Fruit fly (Drosophila melanogaster) whole organism: ENCODE data around the gene CG12535.

ENCODE experiments used
- CG8478 ChIP-seq: fragments of >200 bp; optimal IDR thresholded peaks from 2 replicates; lab custom pipeline; 2018; ENCODE audit warnings: inconsistent platforms
- Dll ChIP-seq: fragments of >200 bp; optimal IDR thresholded peaks from 2 replicates; lab custom pipeline; 2017
- EcR ChIP-seq, 2 experiments: fragments of >200 bp; optimal IDR thresholded peaks; 2 replicates each; lab custom pipeline; 2017; ENCODE audit warnings: missing biosample characterization in 2 of 2, missing genetic modification characterization in 2 of 2, missing genetic modification reagents in 2 of 2
- pan ChIP-seq: fragments of >200 bp; optimal IDR thresholded peaks from 2 replicates; lab custom pipeline; 2017
- psq ChIP-seq: fragments of >200 bp; optimal IDR thresholded peaks from 2 replicates; lab custom pipeline; 2017
- usp ChIP-seq: fragments of >200 bp; optimal IDR thresholded peaks from 2 replicates; lab custom pipeline; 2017; ENCODE audit warnings: missing biosample characterization, missing genetic modification characterization, mixed read lengths

The CG12535 gene

DNA sequence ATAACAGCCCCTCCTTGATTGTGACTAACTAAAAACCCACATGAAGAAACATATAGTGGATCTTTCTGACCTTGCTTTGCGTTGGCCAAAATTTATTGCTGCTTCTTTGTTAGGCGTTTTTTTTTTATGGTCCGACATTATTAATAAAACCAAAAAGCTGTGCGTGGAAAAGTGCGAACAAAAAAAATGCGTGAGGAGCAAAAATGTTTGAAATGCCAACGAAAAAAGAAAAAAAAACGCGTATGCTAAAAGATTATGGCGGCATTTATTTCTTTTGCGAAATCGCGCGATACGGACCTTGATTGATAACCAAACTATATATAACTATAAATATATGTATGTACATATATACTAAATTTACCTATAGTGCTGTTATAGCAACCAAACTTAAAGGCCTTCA lies 83.2 kb downstream of the CG12535 start:
- TF ChIP-seq CG8478 (lab: Kevin White, UChicago) (no peak), pan (lab: Kevin White, UChicago) (no peak), psq (no peak), EcR (GFP tag; optimal IDR thresholded peaks at IDR 0.05; lab: Kevin White, UChicago) (no peak), usp (GFP tag; lab: Kevin White, UChicago) (no peak), Dll (lab: Kevin White, UChicago) (no peak)

DNA sequence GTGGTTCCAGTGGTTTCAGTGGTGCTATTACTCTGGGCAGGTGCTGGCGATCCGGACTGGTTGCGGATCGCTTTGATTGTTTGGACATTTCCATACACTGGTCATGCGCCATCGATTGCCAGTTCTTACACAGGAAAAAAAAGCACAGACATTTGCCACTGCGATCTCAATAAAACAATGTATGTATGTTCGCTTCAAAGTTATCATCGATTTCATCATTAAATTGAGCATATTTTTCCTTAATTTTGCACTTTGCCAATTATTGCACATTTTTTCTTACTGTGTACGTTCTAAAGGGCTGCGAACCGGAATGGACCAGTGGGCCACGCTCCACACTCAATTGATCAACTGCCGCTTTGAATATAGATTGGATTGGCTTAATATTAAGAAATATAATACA lies 85.1 kb downstream of the CG12535 start:
- TF ChIP-seq CG8478 (lab: Kevin White, UChicago) (no peak), psq (no peak), pan (lab: Kevin White, UChicago) (no peak), usp (GFP tag; lab: Kevin White, UChicago) (no peak), EcR (GFP tag; optimal IDR thresholded peaks at IDR 0.05; lab: Kevin White, UChicago) (no peak), Dll (lab: Kevin White, UChicago) (no peak)

DNA sequence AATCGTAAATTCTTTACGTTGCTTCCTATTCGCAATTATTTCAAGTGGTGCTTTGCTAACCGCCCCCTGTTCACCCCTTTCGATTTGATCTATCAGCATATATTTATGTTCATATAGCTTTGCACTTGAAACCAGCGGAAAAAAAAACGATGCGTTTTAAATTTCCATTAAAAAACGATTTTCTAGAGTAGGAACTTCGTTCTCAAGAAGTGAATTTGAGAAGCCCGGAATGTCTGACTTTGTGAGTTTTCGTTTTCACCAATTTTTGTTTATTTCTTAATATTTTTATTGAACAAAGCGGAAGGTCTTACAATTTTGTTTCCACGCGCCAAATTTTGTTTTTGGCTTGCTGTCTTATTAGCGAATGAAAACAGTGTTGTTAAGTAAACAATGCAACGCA lies 86.3 kb downstream of the CG12535 start:
- TF ChIP-seq pan (lab: Kevin White, UChicago) (no peak), usp (GFP tag; lab: Kevin White, UChicago) (no peak), EcR (GFP tag; optimal IDR thresholded peaks at IDR 0.05; lab: Kevin White, UChicago) (no peak), Dll (lab: Kevin White, UChicago) (no peak), psq (no peak), CG8478 (lab: Kevin White, UChicago) (no peak)

DNA sequence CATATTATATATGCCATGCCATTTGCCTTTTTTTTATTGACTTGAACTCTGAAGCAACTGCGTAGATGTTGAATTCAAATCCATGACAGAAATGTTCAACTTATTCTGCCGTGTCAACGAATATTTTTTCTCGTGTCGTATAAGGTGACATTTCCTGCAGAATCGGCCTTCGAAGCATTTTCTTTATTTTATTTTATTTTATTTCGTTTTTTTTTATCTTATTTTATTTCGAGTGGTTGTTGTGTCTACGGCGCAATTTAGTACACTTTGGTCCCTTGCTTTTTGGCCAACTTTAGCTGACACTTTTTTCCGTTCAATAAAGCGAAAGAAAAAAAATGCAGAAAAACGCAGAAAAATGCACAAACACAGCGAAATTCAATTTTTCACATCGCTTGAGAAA lies 87.1 kb downstream of the CG12535 start:
- TF ChIP-seq usp (GFP tag; lab: Kevin White, UChicago) (no peak), Dll (lab: Kevin White, UChicago) (no peak), pan (lab: Kevin White, UChicago) (no peak), EcR (GFP tag; optimal IDR thresholded peaks at IDR 0.05; lab: Kevin White, UChicago) (no peak), CG8478 (lab: Kevin White, UChicago) (no peak), psq (no peak)

DNA sequence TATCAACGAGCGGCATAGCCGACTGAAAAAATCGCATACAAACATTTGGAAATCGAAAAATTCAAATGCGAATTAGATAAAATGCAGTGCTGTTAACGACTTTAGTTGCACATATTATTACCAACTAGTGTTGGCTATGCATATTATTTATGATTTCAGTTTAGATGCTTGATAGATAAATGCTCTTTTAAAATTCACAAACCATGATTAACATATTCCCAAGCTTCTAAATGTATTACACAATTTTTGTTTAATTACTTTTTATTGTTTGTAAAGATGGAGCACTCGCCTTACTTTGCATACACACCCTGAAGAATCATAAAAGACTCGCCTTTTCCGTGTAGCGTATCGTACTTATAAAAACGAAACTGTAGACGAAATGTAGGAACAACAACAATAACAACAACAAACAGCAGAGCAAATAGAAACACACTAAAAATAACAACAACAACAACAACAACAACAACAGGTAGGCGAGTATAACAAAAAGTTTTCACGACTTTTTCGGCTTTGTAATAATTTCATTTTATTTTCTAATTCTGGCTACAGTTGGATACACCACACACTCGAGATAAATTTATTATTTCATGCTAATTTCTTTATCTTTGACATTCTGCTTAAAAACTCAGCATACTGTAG lies 88.2 kb downstream of the CG12535 start:
- TF ChIP-seq EcR (GFP tag; optimal IDR thresholded peaks at IDR 0.05; lab: Kevin White, UChicago), result no peak
- no peak for TF ChIP-seq CG8478 (lab: Kevin White, UChicago)
- TF ChIP-seq psq, result no peak
- TF ChIP-seq usp (GFP tag; lab: Kevin White, UChicago), result no peak
- TF ChIP-seq pan (lab: Kevin White, UChicago), result no peak
- TF ChIP-seq Dll (lab: Kevin White, UChicago), result no peak

DNA sequence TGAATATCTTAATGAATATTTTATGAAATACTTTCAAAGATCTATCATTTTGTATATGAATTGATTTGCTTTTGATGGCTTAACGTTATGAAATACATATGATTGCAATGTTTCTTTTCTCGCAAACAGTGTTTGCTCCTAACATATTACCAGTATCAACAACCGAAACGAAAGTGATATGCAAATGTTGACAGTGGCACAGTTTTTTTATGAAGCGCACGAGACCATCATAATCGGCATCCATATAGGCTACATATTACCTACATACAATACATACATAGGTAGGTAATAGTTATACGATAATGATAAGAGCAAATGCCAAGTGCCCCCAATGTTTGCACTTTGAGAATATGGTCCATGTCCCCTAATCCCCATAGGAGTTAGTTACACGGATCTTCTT lies 89.9 kb downstream of the CG12535 start:
- TF ChIP-seq Dll (lab: Kevin White, UChicago), result no peak
- TF ChIP-seq usp (GFP tag; lab: Kevin White, UChicago), result no peak
- no peak for TF ChIP-seq EcR (GFP tag; optimal IDR thresholded peaks at IDR 0.05; lab: Kevin White, UChicago)
- TF ChIP-seq psq, result no peak
- TF ChIP-seq CG8478 (lab: Kevin White, UChicago), result no peak
- no peak for TF ChIP-seq pan (lab: Kevin White, UChicago)

DNA sequence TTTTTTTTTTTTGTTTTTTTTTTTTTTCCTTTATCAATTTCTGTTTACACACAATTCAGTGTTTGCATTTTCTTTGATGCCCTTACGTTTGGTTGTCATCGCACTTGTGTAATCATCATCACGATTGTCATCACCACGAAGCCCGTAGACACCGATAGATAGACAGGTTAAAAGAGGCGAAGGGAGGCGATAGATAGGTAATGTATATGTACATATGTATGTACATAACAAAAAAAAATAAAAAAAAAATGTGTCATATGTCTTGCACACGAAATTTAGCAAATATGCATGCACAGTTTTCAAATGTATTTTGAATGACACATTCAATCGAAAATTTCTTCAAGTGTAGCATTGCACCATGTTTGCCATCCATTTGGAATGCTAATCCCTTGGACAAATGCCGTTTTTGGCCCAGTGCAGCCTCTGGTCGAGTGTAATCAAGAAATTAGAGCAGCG lies 91.0 kb downstream of the CG12535 start:
- no peak for TF ChIP-seq CG8478 (lab: Kevin White, UChicago)
- TF ChIP-seq EcR (GFP tag; optimal IDR thresholded peaks at IDR 0.05; lab: Kevin White, UChicago), result no peak
- TF ChIP-seq pan (lab: Kevin White, UChicago), result no peak
- TF ChIP-seq Dll (lab: Kevin White, UChicago), result no peak
- no peak for TF ChIP-seq psq
- no peak for TF ChIP-seq usp (GFP tag; lab: Kevin White, UChicago)

DNA sequence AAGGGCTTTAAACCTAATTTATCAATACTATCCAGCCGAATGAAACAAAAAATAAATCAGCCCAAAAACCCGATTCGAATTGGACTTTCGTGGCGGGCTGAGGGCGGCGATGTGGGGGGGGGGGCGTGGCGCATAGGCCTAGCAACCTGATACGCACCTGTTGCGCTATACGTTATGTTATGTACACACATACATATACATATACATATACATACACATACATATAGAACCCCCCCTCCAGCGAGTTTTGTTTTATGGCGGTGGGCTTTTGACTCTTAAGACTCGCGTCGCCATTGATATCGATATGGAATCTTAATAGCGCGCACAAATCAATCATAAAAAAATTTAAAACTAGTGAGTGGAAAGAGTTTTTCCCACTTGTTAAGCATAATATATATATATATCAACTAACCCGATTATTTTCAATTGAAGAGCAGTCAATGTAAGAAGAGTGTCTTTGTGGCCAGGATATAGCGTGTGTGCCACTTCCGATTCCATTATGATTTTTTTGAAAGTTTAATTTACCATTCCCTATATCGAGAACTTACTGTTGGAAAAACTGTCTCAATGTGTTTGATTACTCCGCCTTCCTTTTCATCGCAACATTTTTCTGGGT lies 91.7 kb downstream of the CG12535 start:
- TF ChIP-seq Dll (lab: Kevin White, UChicago), result no peak
- no peak for TF ChIP-seq EcR (GFP tag; optimal IDR thresholded peaks at IDR 0.05; lab: Kevin White, UChicago)
- no peak for TF ChIP-seq usp (GFP tag; lab: Kevin White, UChicago)
- TF ChIP-seq pan (lab: Kevin White, UChicago), result no peak
- no peak for TF ChIP-seq CG8478 (lab: Kevin White, UChicago)
- no peak for TF ChIP-seq psq

DNA sequence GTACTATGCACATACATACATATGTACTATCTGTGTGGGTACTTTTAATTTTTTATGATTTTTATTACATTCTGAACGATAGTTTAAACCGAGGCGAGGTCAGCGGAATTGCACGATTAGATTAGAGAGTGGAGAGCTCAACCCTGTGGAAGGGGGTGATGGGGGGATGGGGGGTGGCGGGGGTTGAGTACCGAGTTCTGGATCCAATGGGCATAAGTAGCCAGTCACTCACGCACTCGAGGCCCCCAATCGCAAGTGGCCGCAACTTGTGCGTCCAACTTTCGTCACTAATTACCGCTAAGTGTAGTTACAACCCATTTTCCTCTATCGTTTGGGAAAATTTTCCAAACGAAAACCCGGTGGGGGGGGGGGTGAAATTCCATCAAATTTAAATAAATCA lies 92.5 kb downstream of the CG12535 start:
- no peak for TF ChIP-seq usp (GFP tag; lab: Kevin White, UChicago)
- TF ChIP-seq pan (lab: Kevin White, UChicago), result no peak
- no peak for TF ChIP-seq EcR (GFP tag; optimal IDR thresholded peaks at IDR 0.05; lab: Kevin White, UChicago)
- no peak for TF ChIP-seq psq
- TF ChIP-seq CG8478 (lab: Kevin White, UChicago), result no peak
- TF ChIP-seq Dll (lab: Kevin White, UChicago), result no peak

DNA sequence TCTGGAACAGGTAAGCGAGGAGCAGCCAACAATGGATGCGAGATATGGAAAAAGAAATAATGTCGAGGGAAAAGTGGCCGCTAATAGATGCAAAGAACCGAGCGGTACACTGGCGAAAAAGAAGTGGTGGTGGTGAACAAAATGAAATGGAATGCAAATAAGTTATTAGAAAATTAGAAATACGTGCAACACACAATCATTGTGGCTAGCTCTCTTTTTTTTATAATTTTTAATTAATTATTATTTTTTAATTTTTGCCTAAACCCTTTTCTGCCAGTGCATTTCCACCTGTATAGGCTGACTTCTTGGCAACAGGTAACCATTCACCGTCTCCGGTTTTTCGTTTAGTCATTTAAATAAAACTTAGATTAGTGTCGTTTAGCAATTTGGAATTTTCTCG lies 93.6 kb downstream of the CG12535 start:
- TF ChIP-seq CG8478 (lab: Kevin White, UChicago) (no peak), usp (GFP tag; lab: Kevin White, UChicago) (no peak), psq (no peak), EcR (GFP tag; optimal IDR thresholded peaks at IDR 0.05; lab: Kevin White, UChicago) (no peak)

DNA sequence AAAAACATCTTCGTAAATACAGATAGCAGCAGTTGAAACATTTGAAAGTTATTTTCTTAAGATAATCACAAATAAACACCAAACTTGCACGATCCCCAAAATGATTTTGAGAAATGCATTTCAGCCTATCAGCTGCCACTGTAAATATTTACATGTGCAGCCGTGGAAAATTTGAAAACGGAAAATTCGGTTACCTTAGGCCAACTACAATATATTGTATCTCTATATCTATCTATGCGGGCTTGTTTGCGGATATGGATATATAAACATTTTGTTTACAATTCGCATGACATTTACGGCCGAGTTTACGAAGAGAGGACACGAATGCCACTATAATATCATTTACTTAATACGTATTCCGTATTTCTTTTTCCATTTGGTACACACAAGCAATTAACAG lies 94.3 kb downstream of the CG12535 start:
- TF ChIP-seq usp (GFP tag; lab: Kevin White, UChicago), result no peak
- no peak for TF ChIP-seq EcR (GFP tag; optimal IDR thresholded peaks at IDR 0.05; lab: Kevin White, UChicago)
- no peak for TF ChIP-seq CG8478 (lab: Kevin White, UChicago)
- no peak for TF ChIP-seq Dll (lab: Kevin White, UChicago)
- TF ChIP-seq pan (lab: Kevin White, UChicago), result no peak
- TF ChIP-seq psq, result no peak

DNA sequence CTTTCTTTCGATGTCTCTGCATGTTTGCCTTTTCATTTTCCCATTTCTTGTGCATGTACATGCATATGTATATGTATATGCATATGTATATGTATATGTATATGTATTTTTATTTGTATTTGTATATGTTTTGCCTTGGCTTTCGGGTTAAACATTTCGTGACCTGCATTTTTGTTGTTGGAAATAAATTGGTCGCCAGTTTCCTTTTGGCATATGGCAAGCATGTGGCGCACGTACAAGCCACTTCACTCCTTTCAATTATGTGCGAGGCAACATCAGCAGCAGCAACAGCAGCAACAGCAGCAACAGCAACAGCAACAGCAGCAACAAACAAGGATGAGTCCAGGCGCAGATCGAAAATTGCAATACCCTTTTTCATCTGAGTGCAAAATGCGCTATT lies 97.2 kb downstream of the CG12535 start:
- no peak for TF ChIP-seq EcR (GFP tag; optimal IDR thresholded peaks at IDR 0.05; lab: Kevin White, UChicago)
- no peak for TF ChIP-seq usp (GFP tag; lab: Kevin White, UChicago)
- no peak for TF ChIP-seq CG8478 (lab: Kevin White, UChicago)
- no peak for TF ChIP-seq psq
- TF ChIP-seq pan (lab: Kevin White, UChicago), result no peak
- TF ChIP-seq Dll (lab: Kevin White, UChicago), result no peak
